Fruit fly (Drosophila melanogaster): ENCODE results near the gene kek1.

kek1 gene

DNA sequence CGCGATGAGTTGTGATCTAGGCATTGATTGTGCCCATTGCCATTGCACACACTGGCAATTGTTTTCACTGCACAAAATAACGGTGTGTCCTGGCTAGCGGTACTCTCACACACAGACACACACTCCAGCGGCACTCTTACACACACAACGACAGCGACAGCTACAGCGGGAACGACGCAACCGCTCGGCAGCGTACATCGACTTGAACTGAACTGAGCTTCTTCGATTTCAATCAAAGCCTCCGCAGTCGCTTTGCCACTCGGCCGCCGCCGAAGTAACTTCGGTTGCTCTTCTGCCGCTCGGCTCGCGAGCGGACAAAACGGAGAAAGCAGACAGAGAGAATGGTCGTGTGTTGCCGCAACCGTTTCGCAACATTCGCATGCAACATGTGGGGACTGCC, at the start of gene kek1:
kek1 (minus strand) TSS at position 191 of the 400 bp plus-strand sequence.
- no peak for TF ChIP-seq Sin3A (optimal IDR thresholded peaks at IDR 0.05)
- TF ChIP-seq insv (optimal IDR thresholded peaks at IDR 0.05): no peak
- no peak for TF ChIP-seq ttk (optimal IDR thresholded peaks at IDR 0.05)
- TF ChIP-seq psq (optimal IDR thresholded peaks at IDR 0.05): no peak
- no peak for TF ChIP-seq Myc (optimal IDR thresholded peaks at IDR 0.05)
- TF ChIP-seq h (optimal IDR thresholded peaks at IDR 0.05): no peak

DNA sequence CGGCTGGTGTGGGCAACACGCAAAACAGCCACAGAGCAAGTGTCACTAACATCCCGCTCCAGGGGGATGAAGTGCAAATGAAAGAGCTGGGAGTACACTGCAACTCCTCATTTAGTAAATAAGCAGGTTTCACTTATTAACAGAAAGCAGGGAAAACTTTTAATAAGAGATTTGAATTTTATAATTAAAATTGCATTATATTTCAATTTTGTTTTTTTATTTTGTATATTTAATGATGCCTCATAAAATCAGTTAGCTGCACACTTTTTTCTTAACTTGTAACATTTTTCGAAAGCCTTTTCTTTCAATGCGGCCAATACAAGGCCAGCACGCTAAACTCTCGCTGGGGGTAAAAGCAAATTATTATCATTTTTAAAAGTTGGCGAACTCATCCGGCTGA, 44.9 kb upstream of the kek1 start:
- TF ChIP-seq Sin3A (optimal IDR thresholded peaks at IDR 0.05): no peak
- no peak for TF ChIP-seq ttk (optimal IDR thresholded peaks at IDR 0.05)
- no peak for TF ChIP-seq psq (optimal IDR thresholded peaks at IDR 0.05)
- TF ChIP-seq h (optimal IDR thresholded peaks at IDR 0.05): no peak
- no peak for TF ChIP-seq Myc (optimal IDR thresholded peaks at IDR 0.05)
- no peak for TF ChIP-seq insv (optimal IDR thresholded peaks at IDR 0.05)

DNA sequence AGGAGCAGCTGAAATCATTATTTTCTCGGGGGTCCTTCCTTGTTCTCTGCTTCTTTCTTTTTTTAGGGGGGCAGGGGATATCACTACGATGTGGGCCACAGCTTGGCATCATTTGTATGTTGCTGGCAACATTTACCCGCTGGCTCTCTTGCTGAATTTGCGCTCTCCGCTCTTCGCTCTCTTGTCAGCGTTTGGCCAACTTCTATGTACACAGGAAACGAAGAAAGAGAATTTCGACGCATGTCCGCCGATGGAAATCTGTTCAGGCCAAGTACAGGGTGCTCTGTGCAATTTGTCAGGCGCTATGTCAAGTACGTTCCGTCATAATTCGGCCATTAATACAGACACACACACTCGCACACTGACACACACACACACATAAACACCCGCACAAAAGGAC, 31.9 kb upstream of the kek1 start:
- TF ChIP-seq Myc (optimal IDR thresholded peaks at IDR 0.05) (no peak), Sin3A (optimal IDR thresholded peaks at IDR 0.05) (no peak), h (optimal IDR thresholded peaks at IDR 0.05) (no peak), ttk (optimal IDR thresholded peaks at IDR 0.05) (no peak), insv (optimal IDR thresholded peaks at IDR 0.05) (no peak), psq (optimal IDR thresholded peaks at IDR 0.05) (no peak)

DNA sequence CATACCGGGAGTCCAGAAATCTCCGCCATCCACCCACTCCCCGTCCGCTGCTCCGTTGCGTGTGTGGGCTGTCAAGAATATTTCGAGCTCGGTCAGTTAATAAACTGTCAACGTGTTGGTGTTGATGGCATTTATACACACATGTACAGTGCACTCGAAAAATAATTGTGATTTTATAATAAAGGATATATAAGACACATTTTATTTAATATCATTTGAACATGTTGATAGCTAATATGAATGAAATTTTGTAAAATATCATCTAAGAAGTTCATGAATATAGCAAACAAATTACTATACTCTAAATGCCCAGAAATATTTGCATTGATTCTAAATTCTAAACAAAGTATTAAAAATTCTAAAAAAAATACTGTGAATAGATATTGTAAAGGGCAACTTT, 27.5 kb upstream of the kek1 start:
- no peak for TF ChIP-seq ttk (optimal IDR thresholded peaks at IDR 0.05)

DNA sequence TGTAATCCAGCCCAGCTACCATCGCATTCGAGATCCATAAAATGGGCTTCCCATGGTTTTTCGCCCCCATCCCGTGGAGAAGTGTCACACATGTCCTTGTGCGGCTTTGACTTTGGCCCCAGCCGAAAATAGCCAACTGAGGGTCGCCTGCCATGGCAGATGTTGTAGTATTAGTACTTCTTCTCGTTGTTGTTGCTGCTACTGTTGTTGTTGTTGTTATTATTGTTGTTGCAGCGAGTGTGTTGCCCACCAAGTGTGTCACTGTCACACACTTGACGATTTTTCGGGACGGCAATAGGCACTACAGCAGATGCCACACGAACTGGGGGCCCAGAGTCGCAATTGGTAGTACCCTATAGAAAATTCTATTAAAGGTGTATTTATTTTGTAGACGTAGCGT, 20.9 kb upstream of the kek1 start:
- TF ChIP-seq insv (optimal IDR thresholded peaks at IDR 0.05): no peak
- no peak for TF ChIP-seq Sin3A (optimal IDR thresholded peaks at IDR 0.05)
- TF ChIP-seq psq (optimal IDR thresholded peaks at IDR 0.05): no peak
- TF ChIP-seq ttk (optimal IDR thresholded peaks at IDR 0.05): no peak
- TF ChIP-seq Myc (optimal IDR thresholded peaks at IDR 0.05): no peak
- no peak for TF ChIP-seq h (optimal IDR thresholded peaks at IDR 0.05)

DNA sequence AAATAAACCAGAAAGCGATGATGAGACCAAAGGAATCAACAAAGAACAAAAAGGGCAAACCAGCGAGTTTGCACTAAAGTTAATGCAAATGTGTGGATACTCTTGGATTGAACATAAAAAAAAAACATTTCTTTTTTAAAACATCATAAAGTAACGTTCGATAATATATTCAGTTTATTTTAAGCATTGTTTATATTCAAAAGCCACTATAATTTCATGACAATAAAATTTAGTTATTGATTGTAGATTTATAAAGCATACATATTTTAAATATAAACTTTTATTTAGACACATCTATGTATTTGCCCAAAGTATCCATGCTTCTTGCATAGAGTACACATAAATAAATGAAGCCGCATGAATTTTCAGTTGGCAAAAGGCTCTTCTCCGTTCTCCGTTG, 19.3 kb upstream of the kek1 start:
- no peak for TF ChIP-seq Myc (optimal IDR thresholded peaks at IDR 0.05)

DNA sequence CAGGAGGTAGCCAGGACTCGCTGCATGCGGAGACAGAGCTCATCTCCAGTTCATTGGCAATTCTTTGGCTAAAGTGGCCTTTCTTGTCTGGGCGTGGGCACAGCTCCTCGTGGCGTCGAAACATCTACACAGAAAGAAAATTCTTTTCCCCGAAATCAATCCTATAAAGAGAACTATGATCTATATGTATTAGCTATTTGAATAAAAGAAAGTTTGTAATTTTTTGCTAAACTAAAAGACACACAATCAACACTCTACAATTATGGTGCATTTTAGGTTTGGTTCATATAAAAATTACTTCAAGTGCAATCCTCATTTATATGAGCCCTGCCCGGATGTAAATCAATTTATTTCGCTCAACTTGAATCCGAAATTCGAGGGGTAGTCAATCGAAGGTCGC, 18.6 kb upstream of the kek1 start:
- TF ChIP-seq psq (optimal IDR thresholded peaks at IDR 0.05) (no peak), insv (optimal IDR thresholded peaks at IDR 0.05) (no peak), Sin3A (optimal IDR thresholded peaks at IDR 0.05) (no peak), h (optimal IDR thresholded peaks at IDR 0.05) (no peak), ttk (optimal IDR thresholded peaks at IDR 0.05) (no peak), Myc (optimal IDR thresholded peaks at IDR 0.05) (no peak)

DNA sequence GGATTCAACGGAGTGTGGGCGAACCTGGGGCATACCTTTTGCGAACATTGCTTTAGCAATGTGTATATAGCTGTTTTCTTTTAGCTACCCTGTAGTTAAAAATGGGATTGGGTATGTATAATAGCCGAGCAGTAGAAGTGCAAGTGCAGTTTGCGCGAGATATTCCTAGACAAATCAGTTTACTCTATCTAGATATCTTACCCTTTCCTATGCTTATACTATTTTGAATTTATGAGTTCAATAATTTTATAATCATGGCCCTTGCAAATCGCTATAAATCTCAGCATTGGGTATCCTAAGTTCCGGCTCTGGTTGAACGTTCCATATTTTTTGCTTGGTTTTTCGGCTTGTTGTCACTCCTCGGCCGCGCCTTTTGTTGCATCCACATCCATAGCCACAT, 17.8 kb upstream of the kek1 start:
- no peak for TF ChIP-seq Sin3A (optimal IDR thresholded peaks at IDR 0.05)
- no peak for TF ChIP-seq insv (optimal IDR thresholded peaks at IDR 0.05)
- no peak for TF ChIP-seq Myc (optimal IDR thresholded peaks at IDR 0.05)
- TF ChIP-seq psq (optimal IDR thresholded peaks at IDR 0.05): no peak
- no peak for TF ChIP-seq ttk (optimal IDR thresholded peaks at IDR 0.05)
- TF ChIP-seq h (optimal IDR thresholded peaks at IDR 0.05): no peak

DNA sequence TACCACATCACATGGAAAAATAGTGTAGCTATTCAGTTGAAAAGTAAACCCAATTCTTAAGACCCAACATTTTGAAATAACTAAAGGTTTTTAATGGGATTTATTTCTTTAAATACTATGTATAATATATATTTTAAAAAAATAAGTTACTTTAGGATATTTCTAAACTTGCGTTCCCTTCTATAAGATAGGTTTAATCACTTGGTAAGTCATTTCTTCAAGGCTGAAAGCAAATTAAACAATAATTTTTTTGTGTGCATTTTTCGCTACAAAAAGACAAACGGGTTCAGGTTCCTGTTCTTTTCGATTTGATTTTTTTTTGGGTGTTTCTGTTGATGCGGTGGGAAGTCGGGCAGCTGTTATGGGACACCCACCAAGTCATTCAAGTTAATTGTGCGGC, 14.8 kb upstream of the kek1 start:
- TF ChIP-seq psq (optimal IDR thresholded peaks at IDR 0.05): no peak
- TF ChIP-seq ttk (optimal IDR thresholded peaks at IDR 0.05): no peak
- TF ChIP-seq h (optimal IDR thresholded peaks at IDR 0.05): no peak
- no peak for TF ChIP-seq insv (optimal IDR thresholded peaks at IDR 0.05)
- no peak for TF ChIP-seq Sin3A (optimal IDR thresholded peaks at IDR 0.05)
- no peak for TF ChIP-seq Myc (optimal IDR thresholded peaks at IDR 0.05)

DNA sequence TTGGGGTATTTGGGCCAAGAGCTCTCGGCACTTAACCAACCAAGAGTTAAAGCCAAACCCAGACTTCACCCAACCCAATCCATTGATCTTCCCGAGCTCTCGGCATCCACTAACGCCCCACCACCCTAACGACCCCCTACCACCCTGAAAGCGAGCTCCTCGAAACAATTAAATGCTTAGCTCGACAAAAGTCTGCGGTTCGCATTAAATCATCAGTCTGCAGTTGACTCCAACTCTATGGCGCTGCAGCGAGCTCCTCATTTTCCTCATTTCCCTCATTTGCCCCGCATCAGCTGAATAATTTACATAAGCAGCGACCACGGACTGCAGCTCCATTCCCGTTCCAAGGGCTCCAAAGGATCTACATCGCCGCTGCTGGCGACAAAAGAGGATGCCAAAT, 13.5 kb upstream of the kek1 start:
- no peak for TF ChIP-seq ttk (optimal IDR thresholded peaks at IDR 0.05)

DNA sequence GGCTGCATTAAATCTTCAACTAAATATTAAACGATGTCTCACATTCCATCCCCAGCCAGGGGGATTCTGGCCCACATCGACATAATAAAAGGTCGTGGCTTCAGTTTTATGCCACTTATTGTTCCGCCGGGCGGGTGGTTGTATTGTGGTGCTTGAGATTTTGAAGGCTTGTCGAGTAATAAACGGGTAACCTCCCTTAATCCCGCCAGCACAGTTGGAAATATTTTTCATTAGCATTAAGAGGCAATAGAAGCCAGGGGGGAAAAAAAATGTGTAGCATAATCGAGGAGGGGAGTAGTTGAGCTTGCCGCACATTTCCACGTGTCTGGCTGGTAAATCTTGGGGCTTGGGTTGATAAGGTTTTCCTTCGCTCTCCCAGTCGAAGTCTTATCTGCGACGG, 8.1 kb upstream of the kek1 start:
- TF ChIP-seq Sin3A (optimal IDR thresholded peaks at IDR 0.05) (no peak), ttk (optimal IDR thresholded peaks at IDR 0.05) (no peak), insv (optimal IDR thresholded peaks at IDR 0.05) (no peak), Myc (optimal IDR thresholded peaks at IDR 0.05) (no peak), h (optimal IDR thresholded peaks at IDR 0.05) (no peak), psq (optimal IDR thresholded peaks at IDR 0.05) (no peak)

DNA sequence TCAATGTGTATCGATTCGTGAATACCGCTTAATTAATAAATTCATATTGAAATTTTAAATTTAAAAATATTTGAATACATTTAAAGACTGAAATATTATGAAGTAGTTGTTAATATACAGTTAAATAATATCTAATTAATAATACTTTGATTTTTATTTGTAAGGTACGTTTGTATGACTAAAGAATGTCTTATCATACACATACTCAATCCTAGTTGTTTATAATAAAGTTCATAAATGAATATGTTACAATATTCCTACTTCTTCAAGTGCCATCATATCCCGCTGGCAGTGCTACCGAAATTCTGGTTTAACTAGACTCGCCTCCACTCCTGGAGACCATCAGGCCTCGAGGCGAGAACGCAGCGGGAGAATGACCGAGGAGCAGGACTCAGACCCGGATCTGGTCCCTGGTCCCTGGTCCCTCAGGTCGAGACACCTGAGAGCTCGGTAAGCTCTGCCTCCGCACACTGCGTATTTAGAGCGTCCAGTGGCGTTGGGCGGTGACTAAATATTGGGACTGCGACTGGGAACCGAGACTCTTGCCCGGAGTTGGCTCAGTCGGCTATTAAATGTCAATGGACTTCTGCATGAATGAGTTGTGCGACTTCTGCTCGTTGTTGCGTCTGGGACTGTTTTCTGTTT, 6.8 kb upstream of the kek1 start:
- TF ChIP-seq psq (optimal IDR thresholded peaks at IDR 0.05): no peak
- TF ChIP-seq ttk (optimal IDR thresholded peaks at IDR 0.05): no peak
- no peak for TF ChIP-seq Myc (optimal IDR thresholded peaks at IDR 0.05)
- no peak for TF ChIP-seq Sin3A (optimal IDR thresholded peaks at IDR 0.05)
- TF ChIP-seq h (optimal IDR thresholded peaks at IDR 0.05): no peak
- no peak for TF ChIP-seq insv (optimal IDR thresholded peaks at IDR 0.05)

DNA sequence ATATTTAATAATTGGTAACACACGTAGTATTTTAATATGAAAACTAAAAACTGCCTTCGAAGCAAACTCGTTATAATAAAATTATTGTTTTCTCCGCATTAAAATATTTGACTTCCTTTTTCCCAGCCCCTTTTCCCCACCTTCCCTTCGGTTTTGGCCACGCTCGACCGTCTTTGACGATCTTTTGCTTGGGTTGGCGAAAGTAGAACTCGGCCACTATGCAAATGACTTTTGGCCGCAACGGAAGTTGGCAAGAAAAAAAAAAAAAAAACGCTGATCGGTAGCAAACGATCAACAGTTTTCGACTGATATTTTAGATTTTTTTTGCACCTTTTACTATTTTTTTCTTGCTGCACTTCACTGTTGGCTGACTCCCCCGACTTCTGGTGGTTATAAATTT, 2.8 kb upstream of the kek1 start:
- no peak for TF ChIP-seq Myc (optimal IDR thresholded peaks at IDR 0.05)
- no peak for TF ChIP-seq psq (optimal IDR thresholded peaks at IDR 0.05)
- no peak for TF ChIP-seq h (optimal IDR thresholded peaks at IDR 0.05)
- TF ChIP-seq insv (optimal IDR thresholded peaks at IDR 0.05): no peak
- TF ChIP-seq Sin3A (optimal IDR thresholded peaks at IDR 0.05): no peak
- TF ChIP-seq ttk (optimal IDR thresholded peaks at IDR 0.05): no peak

DNA sequence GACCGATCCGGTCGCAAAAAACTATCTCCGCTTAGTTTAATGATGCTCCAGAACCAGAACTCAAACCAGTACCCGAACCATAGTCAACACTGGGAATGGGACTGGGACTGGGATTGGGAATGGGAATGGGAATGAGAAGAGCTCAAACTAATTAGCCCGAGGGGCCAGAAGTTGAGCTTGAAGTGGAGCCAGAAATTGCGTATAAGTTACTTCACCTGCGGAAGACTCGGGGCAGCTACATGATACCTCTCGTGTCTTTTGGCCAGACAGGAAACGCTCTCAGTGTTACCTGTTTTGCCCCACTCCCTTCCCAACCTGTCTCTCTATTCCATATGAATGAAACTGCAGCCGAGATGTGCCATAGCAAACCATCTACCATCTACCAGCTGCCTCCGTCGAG, 1.6 kb upstream of the kek1 start:
- no peak for TF ChIP-seq insv (optimal IDR thresholded peaks at IDR 0.05)
